Fruit fly (Drosophila melanogaster): ENCODE results near the gene CG12084.

Gene CG12084

dm6 chr3L:1515820-1516540, 19.5 kb upstream of the CG12084 start (continued):
- TF ChIP-seq CG1621 (tag; optimal IDR thresholded peaks at IDR 0.05) (no peak), Sox15 (GFP tag; optimal IDR thresholded peaks at IDR 0.05) (peak; percentile 20), Smox (GFP tag; optimal IDR thresholded peaks at IDR 0.05) (peak; percentile 53), Hr39 (GFP tag; optimal IDR thresholded peaks at IDR 0.05) (peak; percentile 69), CG6276 (GFP tag; optimal IDR thresholded peaks at IDR 0.05) (peak; percentile 83), CG31627 (GFP tag; optimal IDR thresholded peaks at IDR 0.05) (peak; percentile 63), salr (GFP tag; optimal IDR thresholded peaks at IDR 0.05) (peak in 1 of 2 experiments; percentile 75), CG10631 (GFP tag; optimal IDR thresholded peaks at IDR 0.05) (peak; percentile 52), net (GFP tag; optimal IDR thresholded peaks at IDR 0.05) (peak; percentile 65), Lpt (GFP tag; optimal IDR thresholded peaks at IDR 0.05) (peak; percentile 68), Hr4 (GFP tag; optimal IDR thresholded peaks at IDR 0.05) (peak; percentile 92), Met (GFP tag; optimal IDR thresholded peaks at IDR 0.05) (peak; percentile 64), CG7368 (GFP tag; optimal IDR thresholded peaks at IDR 0.05) (peak; percentile 48), CG4318 (GFP tag; optimal IDR thresholded peaks at IDR 0.05) (peak; percentile 81), pdm3 (GFP tag; optimal IDR thresholded peaks at IDR 0.05) (peak; percentile 69), dsx (GFP tag; optimal IDR thresholded peaks at IDR 0.05; ENCODE audit: poor library complexity, severe bottlenecking) (peak; percentile 35), CG32006 (GFP tag; optimal IDR thresholded peaks at IDR 0.05) (peak; percentile 94), vri (GFP tag; optimal IDR thresholded peaks at IDR 0.05) (no peak), CG3919 (GFP tag; optimal IDR thresholded peaks at IDR 0.05) (peak; percentile 72), CG34406 (GFP tag; optimal IDR thresholded peaks at IDR 0.05) (peak; percentile 33), CG15336 (GFP tag; IDR thresholded peaks at IDR 0.05) (peak; percentile 81), Sox102F (GFP tag; optimal IDR thresholded peaks at IDR 0.05) (peak; percentile 65), CG6854 (GFP tag; optimal IDR thresholded peaks at IDR 0.05) (peak; percentile 0), Ets21C (GFP tag; optimal IDR thresholded peaks at IDR 0.05) (peak; percentile 25), Gug (GFP tag; IDR thresholded peaks at IDR 0.05) (peak; percentile 55), CG11762 (GFP tag; optimal IDR thresholded peaks at IDR 0.05; ENCODE audit: insufficient read depth) (peak; percentile 48), Eip78C (GFP tag) (peak; percentile 81), esn (GFP tag; optimal IDR thresholded peaks at IDR 0.05) (peak; percentile 67), spab (GFP tag; optimal IDR thresholded peaks at IDR 0.05) (peak; percentile 6), fkh (GFP tag; optimal IDR thresholded peaks at IDR 0.05) (peak; percentile 77), CG8319 (GFP tag; optimal IDR thresholded peaks at IDR 0.05) (no peak), Sox14 (GFP tag; optimal IDR thresholded peaks at IDR 0.05) (peak; percentile 70), lz (GFP tag; optimal IDR thresholded peaks at IDR 0.05) (peak; percentile 47), Hr38 (GFP tag; optimal IDR thresholded peaks at IDR 0.05) (peak; percentile 11), Ets96B (tag; optimal IDR thresholded peaks at IDR 0.05) (peak; percentile 35), CG11294 (GFP tag; IDR thresholded peaks at IDR 0.05) (peak; percentile 46; the same call in 1 of the 2 replicates), Eip75B (GFP tag; optimal IDR thresholded peaks at IDR 0.05) (peak; percentile 50), Blimp-1 (GFP tag; optimal IDR thresholded peaks at IDR 0.05) (no peak), fd85E (GFP tag; optimal IDR thresholded peaks at IDR 0.05) (no peak), cyc (GFP tag; optimal IDR thresholded peaks at IDR 0.05) (peak; percentile 62), topi (GFP tag; optimal IDR thresholded peaks at IDR 0.05) (peak; percentile 49)

Data from whole organism, prepupa.